Worm (Caenorhabditis elegans): Measurements from ENCODE around the gene ZK892.5.

ZK892.5 gene

DNA sequence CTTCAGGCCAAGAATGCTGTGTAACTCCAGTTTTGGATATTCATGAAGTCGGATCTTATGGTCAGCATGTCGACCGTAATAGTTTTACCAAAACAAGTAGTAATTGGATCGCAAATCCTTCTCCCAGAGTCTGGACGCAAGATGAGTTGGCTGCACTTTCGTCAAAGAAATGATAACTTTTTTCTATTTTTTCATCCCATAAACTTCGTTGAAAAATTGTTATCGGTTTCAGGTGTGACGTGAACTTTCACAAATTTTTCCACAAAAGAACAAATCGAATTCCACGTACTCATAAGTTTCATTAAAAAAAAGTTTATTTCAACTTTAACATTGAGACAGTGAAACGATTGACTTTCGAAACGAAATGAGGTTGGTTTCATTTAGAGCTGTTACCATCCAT is at the start of gene ZK892.5:
Gene ZK892.5, plus strand, starts transcription at position 301 of the 400 bp plus-strand sequence.
- no peak for TF ChIP-seq flt-1 (GFP tag; IDR thresholded peaks at IDR 0.05)
- TF ChIP-seq ref-1 (GFP tag; conservative IDR thresholded peaks at IDR 0.05), result no peak
- no peak for TF ChIP-seq T22C8.4 (GFP tag; IDR thresholded peaks at IDR 0.05)
- TF ChIP-seq cog-1 (tag; optimal IDR thresholded peaks at IDR 0.05), result no peak
- no peak for TF ChIP-seq med-1 (GFP tag; optimal IDR thresholded peaks at IDR 0.05; ENCODE audit: insufficient read depth)
- no peak for TF ChIP-seq tab-1 (GFP tag; IDR thresholded peaks at IDR 0.05)
- TF ChIP-seq klf-2 (GFP tag; conservative IDR thresholded peaks at IDR 0.05), result no peak
- no peak for TF ChIP-seq ztf-29 (GFP tag; IDR thresholded peaks at IDR 0.05)
- no peak for TF ChIP-seq ztf-23 (GFP tag; IDR thresholded peaks at IDR 0.05)

DNA sequence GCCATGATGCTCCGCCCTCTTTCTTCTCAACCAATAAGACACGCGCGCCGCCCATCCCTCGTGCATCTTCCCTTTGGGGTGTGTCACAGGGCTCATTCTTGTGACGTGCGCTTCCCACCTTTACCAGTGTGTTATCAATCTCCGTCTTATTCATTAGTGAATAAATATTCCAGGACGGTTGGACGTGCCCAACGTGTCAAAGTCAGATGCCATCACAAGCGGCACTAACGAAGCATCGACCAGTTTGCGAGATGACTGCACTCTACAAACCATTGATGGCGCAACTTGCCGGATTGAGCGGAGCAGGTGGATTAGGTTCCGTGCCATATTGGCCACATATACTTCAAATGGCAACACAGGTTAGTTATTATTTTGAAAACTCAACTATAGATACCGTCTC is 47.9 kb upstream of the ZK892.5 start:
- TF ChIP-seq tab-1 (GFP tag; IDR thresholded peaks at IDR 0.05) (no peak), ztf-23 (GFP tag; IDR thresholded peaks at IDR 0.05) (no peak), T22C8.4 (GFP tag; IDR thresholded peaks at IDR 0.05) (no peak), klf-2 (GFP tag; conservative IDR thresholded peaks at IDR 0.05) (no peak), ref-1 (GFP tag; conservative IDR thresholded peaks at IDR 0.05) (no peak)

DNA sequence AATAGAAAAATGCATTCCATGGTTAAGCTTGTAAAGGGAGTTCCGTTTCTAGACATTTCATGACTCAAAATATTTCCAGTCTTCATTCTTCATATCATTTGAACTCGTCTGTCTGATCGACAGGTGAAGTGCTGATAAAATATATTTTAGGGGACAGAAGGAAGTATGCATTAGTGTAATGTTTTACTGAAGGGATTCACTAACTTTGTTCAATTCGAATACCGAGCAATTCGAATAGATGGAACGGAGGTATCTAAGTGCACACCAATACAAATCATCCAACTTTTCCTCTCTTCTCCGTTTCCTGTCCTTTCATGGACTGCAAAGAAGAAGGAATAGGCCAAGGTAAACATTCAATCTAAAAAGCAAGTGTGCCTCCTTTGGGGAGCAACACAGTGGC is 44.2 kb upstream of the ZK892.5 start:
- TF ChIP-seq klf-2 (GFP tag; conservative IDR thresholded peaks at IDR 0.05) (no peak), T22C8.4 (GFP tag; IDR thresholded peaks at IDR 0.05) (no peak), tab-1 (GFP tag; IDR thresholded peaks at IDR 0.05) (no peak), flt-1 (GFP tag; IDR thresholded peaks at IDR 0.05) (no peak), ztf-29 (GFP tag; IDR thresholded peaks at IDR 0.05) (no peak), cog-1 (tag; optimal IDR thresholded peaks at IDR 0.05) (no peak), med-1 (GFP tag; optimal IDR thresholded peaks at IDR 0.05; ENCODE audit: insufficient read depth) (no peak), ref-1 (GFP tag; conservative IDR thresholded peaks at IDR 0.05) (no peak), ztf-23 (GFP tag; IDR thresholded peaks at IDR 0.05) (no peak)

DNA sequence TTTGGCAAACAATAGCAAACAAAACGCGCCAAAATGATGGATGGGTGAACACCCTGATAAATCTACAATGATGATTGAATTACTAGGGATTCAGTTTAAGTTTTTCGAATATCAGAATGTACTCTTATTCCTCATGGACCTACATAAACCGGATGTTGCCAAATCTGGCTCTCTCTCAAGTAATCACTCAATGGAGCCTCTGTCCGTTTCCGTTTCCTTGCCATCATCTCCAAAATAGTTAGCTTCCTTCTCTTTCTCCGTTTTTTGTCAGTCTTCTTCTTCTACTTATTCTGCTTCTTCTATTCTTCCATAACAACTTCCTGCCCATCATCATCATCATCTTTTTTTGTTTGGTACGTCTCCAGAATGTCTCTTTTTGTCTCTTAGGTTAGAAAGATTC is 42.7 kb upstream of the ZK892.5 start:
- TF ChIP-seq ztf-23 (GFP tag; IDR thresholded peaks at IDR 0.05) (no peak), med-1 (GFP tag; optimal IDR thresholded peaks at IDR 0.05; ENCODE audit: insufficient read depth) (no peak), flt-1 (GFP tag; IDR thresholded peaks at IDR 0.05) (no peak), tab-1 (GFP tag; IDR thresholded peaks at IDR 0.05) (no peak)

DNA sequence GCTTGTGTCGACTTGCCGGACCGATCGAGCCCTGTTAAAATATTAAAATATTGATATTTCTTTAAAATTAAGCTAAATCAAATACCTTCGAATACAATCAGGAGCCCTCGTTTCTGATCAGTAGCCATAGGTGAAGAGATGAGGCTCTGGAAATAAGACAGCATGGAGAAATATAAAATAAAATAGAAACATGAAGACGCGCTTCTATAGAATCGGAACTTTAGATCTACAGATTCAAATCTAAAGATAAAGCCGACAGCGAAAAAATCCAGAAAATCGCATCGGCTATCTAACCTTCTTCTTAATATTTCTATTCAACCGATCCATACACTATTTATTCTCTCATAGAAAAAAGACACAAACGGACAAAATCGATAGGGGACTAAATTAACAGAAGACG is 41.1 kb upstream of the ZK892.5 start, which contains the start of gene dtmk-1:
Gene dtmk-1, minus strand, starts transcription at position 146 of the 400 bp plus-strand sequence.
- TF ChIP-seq ztf-23 (GFP tag; IDR thresholded peaks at IDR 0.05) (no peak), klf-2 (GFP tag; conservative IDR thresholded peaks at IDR 0.05) (no peak), ref-1 (GFP tag; conservative IDR thresholded peaks at IDR 0.05) (no peak), T22C8.4 (GFP tag; IDR thresholded peaks at IDR 0.05) (no peak), med-1 (GFP tag; optimal IDR thresholded peaks at IDR 0.05; ENCODE audit: insufficient read depth) (no peak), flt-1 (GFP tag; IDR thresholded peaks at IDR 0.05) (no peak), cog-1 (tag; optimal IDR thresholded peaks at IDR 0.05) (no peak), ztf-29 (GFP tag; IDR thresholded peaks at IDR 0.05) (no peak), tab-1 (GFP tag; IDR thresholded peaks at IDR 0.05) (no peak)

DNA sequence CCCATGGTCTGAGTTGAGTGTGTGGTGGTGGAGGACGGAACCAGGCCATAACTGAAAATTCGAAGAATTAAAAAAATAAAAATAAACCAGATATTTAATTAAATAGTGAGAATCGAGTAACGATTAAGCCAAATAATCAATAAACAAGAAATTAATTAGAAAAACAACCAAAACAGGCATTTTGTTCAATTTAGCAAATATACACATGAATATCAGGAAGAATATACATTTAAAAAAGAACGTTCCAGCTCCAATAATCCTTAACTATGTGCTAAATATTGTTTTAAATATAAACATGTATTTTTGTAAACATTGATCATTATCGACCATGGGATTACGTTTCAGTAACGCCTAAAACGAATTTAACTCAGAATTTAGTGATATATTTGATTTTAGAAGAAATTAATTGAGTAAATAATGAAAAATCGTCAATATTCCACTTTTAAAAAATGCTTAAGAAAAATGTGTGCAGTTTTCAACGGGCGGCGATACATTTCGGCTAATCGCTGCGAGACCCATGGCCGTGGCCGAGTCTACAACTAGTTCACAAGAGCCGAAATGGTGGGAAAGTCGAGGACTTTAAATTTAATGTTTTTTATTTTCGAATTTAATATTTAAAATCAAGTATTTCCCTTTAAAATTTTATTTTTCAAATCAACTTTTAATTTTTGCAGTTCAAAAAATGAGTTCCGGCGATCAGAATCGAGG is 39.9 kb upstream of the ZK892.5 start, which contains the start of the genes R53.4 and psf-1:
Gene R53.4, minus strand, starts transcription at position 51 of the 708 bp plus-strand sequence.
Gene psf-1, plus strand, starts transcription at position 675 of the 708 bp plus-strand sequence.
- TF ChIP-seq ref-1 (GFP tag; conservative IDR thresholded peaks at IDR 0.05) (no peak), ztf-29 (GFP tag; IDR thresholded peaks at IDR 0.05) (no peak)

DNA sequence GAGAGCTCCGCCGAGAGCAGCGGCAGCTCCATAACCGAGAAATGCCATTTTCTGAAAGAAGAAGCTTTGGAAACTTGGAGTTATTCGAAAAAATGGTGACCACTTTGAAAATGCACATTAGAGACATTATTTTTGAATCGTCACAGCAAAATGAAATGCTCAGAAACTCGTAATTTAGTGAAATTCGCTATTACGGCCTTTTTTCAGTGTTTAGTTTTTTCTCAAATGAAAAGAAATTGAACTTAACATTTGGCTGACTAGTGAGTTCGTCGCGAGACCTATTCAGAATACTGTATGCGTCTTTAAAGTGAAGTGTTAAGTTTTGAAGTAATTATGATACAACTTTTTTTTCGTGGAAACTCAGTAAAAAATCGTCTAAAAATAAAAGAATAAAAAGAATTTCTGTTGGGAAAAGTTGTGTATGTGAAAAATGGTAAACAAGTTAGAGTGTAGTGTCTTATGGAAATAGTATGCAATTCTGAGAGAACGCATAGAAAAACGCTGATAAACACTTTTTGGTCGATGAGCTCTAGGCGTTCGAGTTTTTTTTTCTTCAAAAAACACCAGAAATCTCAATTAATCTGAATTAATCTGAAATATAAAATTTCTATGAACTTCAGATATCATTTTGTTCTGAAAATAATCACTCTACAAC is 37.5 kb upstream of the ZK892.5 start, which contains the start of gene R53.5:
Gene R53.5, minus strand, starts transcription at position 51 of the 655 bp plus-strand sequence.
- TF ChIP-seq ztf-23 (GFP tag; IDR thresholded peaks at IDR 0.05) (no peak), med-1 (GFP tag; optimal IDR thresholded peaks at IDR 0.05; ENCODE audit: insufficient read depth) (no peak), ref-1 (GFP tag; conservative IDR thresholded peaks at IDR 0.05) (no peak), cog-1 (tag; optimal IDR thresholded peaks at IDR 0.05) (no peak), T22C8.4 (GFP tag; IDR thresholded peaks at IDR 0.05) (no peak), tab-1 (GFP tag; IDR thresholded peaks at IDR 0.05) (no peak), klf-2 (GFP tag; conservative IDR thresholded peaks at IDR 0.05) (no peak), ztf-29 (GFP tag; IDR thresholded peaks at IDR 0.05) (no peak), flt-1 (GFP tag; IDR thresholded peaks at IDR 0.05) (no peak)

DNA sequence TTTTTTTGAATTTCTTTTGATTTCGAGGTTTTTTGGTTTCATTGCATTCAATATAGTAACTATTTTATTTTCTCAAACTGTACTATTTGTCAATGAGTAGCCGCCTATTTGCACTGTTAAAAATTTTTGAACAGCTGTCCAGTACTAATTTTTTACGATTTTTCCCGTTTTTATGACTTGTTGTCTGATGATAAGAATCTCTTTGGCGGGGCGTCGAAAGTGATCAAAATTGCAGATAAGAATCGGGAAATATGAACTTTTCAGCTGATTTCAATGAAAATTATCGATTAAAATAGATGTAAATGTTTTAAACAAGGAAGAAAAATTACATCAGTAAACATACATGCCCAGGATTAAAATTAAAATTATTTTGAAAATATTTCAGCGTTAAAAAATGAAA is 33.8 kb upstream of the ZK892.5 start:
- TF ChIP-seq ref-1 (GFP tag; conservative IDR thresholded peaks at IDR 0.05), result no peak
- no peak for TF ChIP-seq med-1 (GFP tag; optimal IDR thresholded peaks at IDR 0.05; ENCODE audit: insufficient read depth)
- no peak for TF ChIP-seq flt-1 (GFP tag; IDR thresholded peaks at IDR 0.05)
- no peak for TF ChIP-seq klf-2 (GFP tag; conservative IDR thresholded peaks at IDR 0.05)
- no peak for TF ChIP-seq ztf-29 (GFP tag; IDR thresholded peaks at IDR 0.05)
- no peak for TF ChIP-seq ztf-23 (GFP tag; IDR thresholded peaks at IDR 0.05)
- TF ChIP-seq T22C8.4 (GFP tag; IDR thresholded peaks at IDR 0.05), result no peak

DNA sequence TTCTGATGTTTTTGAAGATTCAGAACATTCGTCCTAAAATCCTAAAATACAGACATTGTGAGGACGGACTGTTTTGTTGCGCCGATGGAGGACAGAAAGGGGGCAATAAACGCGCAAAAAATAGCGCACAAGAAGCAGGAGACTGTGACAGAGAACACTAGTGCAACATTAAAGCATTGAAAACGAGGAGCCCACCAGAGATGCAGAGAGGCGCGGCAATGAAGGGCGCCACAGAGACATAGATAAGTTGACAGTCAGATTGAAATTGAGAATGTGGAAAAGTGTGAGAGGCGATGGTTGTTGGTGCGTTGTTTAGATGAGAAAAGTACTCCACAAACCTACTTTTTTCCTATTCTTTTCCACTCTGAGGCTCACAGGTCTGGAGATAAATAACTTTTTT is 33.0 kb upstream of the ZK892.5 start, which contains the start of gene aakg-5:
Gene aakg-5, minus strand, starts transcription at position 159 of the 400 bp plus-strand sequence.
- TF ChIP-seq ref-1 (GFP tag; conservative IDR thresholded peaks at IDR 0.05), result no peak
- no peak for TF ChIP-seq med-1 (GFP tag; optimal IDR thresholded peaks at IDR 0.05; ENCODE audit: insufficient read depth)
- no peak for TF ChIP-seq klf-2 (GFP tag; conservative IDR thresholded peaks at IDR 0.05)
- no peak for TF ChIP-seq ztf-29 (GFP tag; IDR thresholded peaks at IDR 0.05)

DNA sequence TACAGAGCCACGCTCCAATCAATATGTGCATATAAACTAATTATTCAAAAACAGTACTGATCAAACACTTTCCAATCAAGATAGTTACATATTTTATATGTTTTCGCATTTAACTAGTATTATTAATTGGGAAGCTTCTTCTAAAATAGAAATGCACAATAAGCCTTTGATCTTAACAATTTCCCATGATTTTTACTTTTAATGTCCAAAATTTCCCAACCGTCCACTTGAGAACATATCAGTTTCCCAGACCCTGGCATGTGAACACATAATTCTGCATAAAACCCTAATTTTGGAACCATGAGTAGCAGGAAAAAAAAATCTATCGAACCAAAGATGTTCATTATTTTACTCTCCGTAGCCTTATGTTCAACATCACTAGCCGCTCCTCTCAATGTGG is 31.6 kb upstream of the ZK892.5 start, which contains the start of gene R53.8:
Gene R53.8, plus strand, starts transcription at position 301 of the 400 bp plus-strand sequence.
- no peak for TF ChIP-seq ztf-29 (GFP tag; IDR thresholded peaks at IDR 0.05)

Measured in whole organism, midembryonic.